Worm (Caenorhabditis elegans) whole organism, dauer: Measurements from ENCODE around the gene Y38E10A.3.

ENCODE experiments used
- unc-62 ChIP-seq: sonication (generic microtip); optimal IDR thresholded peaks from 2 replicates; lab custom pipeline; 2017; ENCODE audit warnings: missing biosample characterization, missing genetic modification reagents, missing genetic modification characterization

The Y38E10A.3 gene

ce11 chrII:12525526-12525925 is 49.0 kb downstream of the Y38E10A.3 start, which contains the start of gene srx-118:
Gene srx-118 (plus strand): TSS chrII:12525826.
- no peak for TF ChIP-seq unc-62
